Fruit fly (Drosophila melanogaster) whole organism, wandering third instar larva: ENCODE measurements around the gene CG16815.

Experiments
- CrebA ChIP-seq: fragments of 200-800 bp; sonication (Bioruptor generic); optimal IDR thresholded peaks from 2 replicates; lab custom pipeline; 2016; ENCODE audit warnings: missing biosample characterization, mild to moderate bottlenecking, missing genetic modification characterization, borderline replicate concordance
- GATAd ChIP-seq: sonication (Bioruptor generic); optimal IDR thresholded peaks from 2 replicates; lab custom pipeline; 2016; ENCODE audit warnings: missing biosample characterization, missing genetic modification characterization
- Myc ChIP-seq: fragments of >200 bp; optimal IDR thresholded peaks from 2 replicates; lab custom pipeline; 2017
- Rel ChIP-seq, 2 experiments: fragments of 200-800 bp; sonication (Bioruptor generic) in 1 of 2; optimal IDR thresholded peaks; 2 replicates in 1 of 2; 3 replicates in 1 of 2; lab custom pipeline; 2016 to 2019; ENCODE audit warnings: mild to moderate bottlenecking in 2 of 2, missing biosample characterization in 2 of 2, missing genetic modification characterization in 2 of 2, moderate library complexity in 1 of 2
- br ChIP-seq: fragments of 200-800 bp; sonication (Bioruptor generic); optimal IDR thresholded peaks from 2 replicates; lab custom pipeline; 2016; ENCODE audit warnings: missing biosample characterization, missing genetic modification characterization
- dmrt93B ChIP-seq: fragments of 200-800 bp; sonication (Bioruptor generic); optimal IDR thresholded peaks from 2 replicates; lab custom pipeline; 2018; ENCODE audit warnings: missing biosample characterization, mild to moderate bottlenecking, missing genetic modification characterization
- h ChIP-seq: fragments of 200-800 bp; sonication (Bioruptor generic); optimal IDR thresholded peaks from 3 replicates; lab custom pipeline; 2016; ENCODE audit warnings: missing biosample characterization, mild to moderate bottlenecking, missing genetic modification characterization
- jim ChIP-seq: fragments of 175-275, 200-325 bp; sonication (Bioruptor generic); optimal IDR thresholded peaks from 2 replicates; lab custom pipeline; 2016; ENCODE audit warnings: missing biosample characterization, mild to moderate bottlenecking, missing genetic modification characterization
- sage ChIP-seq: fragments of 200-800 bp; sonication (Bioruptor generic); optimal IDR thresholded peaks from 2 replicates; lab custom pipeline; 2016; ENCODE audit warnings: missing biosample characterization, mild to moderate bottlenecking, missing genetic modification characterization
- sv ChIP-seq: fragments of 200-800 bp; sonication (Bioruptor generic); optimal IDR thresholded peaks from 3 replicates; lab custom pipeline; 2016; ENCODE audit warnings: missing biosample characterization, missing genetic modification characterization
- usp ChIP-seq: fragments of >200 bp; optimal IDR thresholded peaks from 2 replicates; lab custom pipeline; 2017; ENCODE audit warnings: missing biosample characterization, missing genetic modification characterization

- TF ChIP-seq GATAd (no peak), Rel (GFP tag; optimal IDR thresholded peaks at IDR 0.05; lab: Kevin White, UChicago) (no peak), Rel (tag; optimal IDR thresholded peaks at IDR 0.05; lab: Kevin White, UChicago) (no peak), Myc (no peak), sage (GFP tag; lab: Kevin White, UChicago) (no peak), sv (GFP tag; lab: Kevin White, UChicago) (no peak), usp (GFP tag; lab: Kevin White, UChicago) (no peak), dmrt93B (GFP tag; lab: Kevin White, UChicago) (no peak), br (no peak), jim (no peak), h (GFP tag; lab: Kevin White, UChicago) (no peak), CrebA (GFP tag; lab: Kevin White, UChicago) (no peak)
Measured at dm6 chr2L:13245855-13246645, 16.4 kb downstream of the CG16815 start, which contains the start of gene CG16820.
